Fruit fly (Drosophila melanogaster): ENCODE data around the gene fne.

Gene fne

dm6 chrX:12925426-12926256 lies 8.4 kb downstream of the fne start:
- peak; percentile 33 for TF ChIP-seq CG15710 (tag; optimal IDR thresholded peaks at IDR 0.05)
- no peak for TF ChIP-seq gl (tag; optimal IDR thresholded peaks at IDR 0.05)
- no peak for TF ChIP-seq CG10348 (GFP tag; IDR thresholded peaks at IDR 0.05)
- TF ChIP-seq CG32121 (GFP tag; IDR thresholded peaks at IDR 0.05) = peak; percentile 27; the same call in 1 of the 2 replicates
- TF ChIP-seq CG12605 (GFP tag; IDR thresholded peaks at IDR 0.05) = no peak
- no peak for TF ChIP-seq D1 (tag; optimal IDR thresholded peaks at IDR 0.05)
- TF ChIP-seq rn (GFP tag; IDR thresholded peaks at IDR 0.05) = no peak
- TF ChIP-seq CG8301 (tag; optimal IDR thresholded peaks at IDR 0.05) = no peak
- peak; percentile 25; the same call in 1 of the 3 replicates for TF ChIP-seq fd96Ca (GFP tag; IDR thresholded peaks at IDR 0.05)
- TF ChIP-seq Pif1B (GFP tag; optimal IDR thresholded peaks at IDR 0.05) = peak; percentile 12
- peak; percentile 33 for TF ChIP-seq Snoo (tag; optimal IDR thresholded peaks at IDR 0.05)
- 0 out of 2 replicates have a peak, but pooled peaks have one; percentile 34 for TF ChIP-seq Ets98B (GFP tag; IDR thresholded peaks at IDR 0.05)
- 0 out of 3 replicates have a peak, but pooled peaks have one; percentile 19 for TF ChIP-seq CG4496 (GFP tag; IDR thresholded peaks at IDR 0.05)
- peak; percentile 43 for TF ChIP-seq CG14655 (GFP tag; optimal IDR thresholded peaks at IDR 0.05)
- TF ChIP-seq CG34367 (tag; optimal IDR thresholded peaks at IDR 0.05) = no peak
- TF ChIP-seq CG9948 (tag; optimal IDR thresholded peaks at IDR 0.05) = peak; percentile 2
- TF ChIP-seq EcR (GFP tag; optimal IDR thresholded peaks at IDR 0.05) = peak; percentile 56
- TF ChIP-seq CG13204 (GFP tag; optimal IDR thresholded peaks at IDR 0.05) = no peak
- TF ChIP-seq CG17806 (tag; optimal IDR thresholded peaks at IDR 0.05) = peak; percentile 12
- peak; percentile 24 for TF ChIP-seq CG8159 (tag; optimal IDR thresholded peaks at IDR 0.05)
- peak; percentile 2 for TF ChIP-seq Pif1A (GFP tag; optimal IDR thresholded peaks at IDR 0.05)

dm6 chrX:12927612-12928011 lies 10.3 kb downstream of the fne start:
- TF ChIP-seq Pif1A (GFP tag; optimal IDR thresholded peaks at IDR 0.05) (no peak), CG8301 (tag; optimal IDR thresholded peaks at IDR 0.05) (no peak), CG4496 (GFP tag; IDR thresholded peaks at IDR 0.05) (no peak), EcR (GFP tag; optimal IDR thresholded peaks at IDR 0.05) (no peak), CG17806 (tag; optimal IDR thresholded peaks at IDR 0.05) (no peak), CG14655 (GFP tag; optimal IDR thresholded peaks at IDR 0.05) (no peak), D1 (tag; optimal IDR thresholded peaks at IDR 0.05) (no peak), CG10348 (GFP tag; IDR thresholded peaks at IDR 0.05) (no peak), Ets98B (GFP tag; IDR thresholded peaks at IDR 0.05) (no peak), CG15710 (tag; optimal IDR thresholded peaks at IDR 0.05) (no peak), Pif1B (GFP tag; optimal IDR thresholded peaks at IDR 0.05) (no peak), CG32121 (GFP tag; IDR thresholded peaks at IDR 0.05) (no peak), fd96Ca (GFP tag; IDR thresholded peaks at IDR 0.05) (no peak), CG8159 (tag; optimal IDR thresholded peaks at IDR 0.05) (no peak), gl (tag; optimal IDR thresholded peaks at IDR 0.05) (no peak), CG12605 (GFP tag; IDR thresholded peaks at IDR 0.05) (no peak), Snoo (tag; optimal IDR thresholded peaks at IDR 0.05) (no peak), CG34367 (tag; optimal IDR thresholded peaks at IDR 0.05) (no peak)

dm6 chrX:12929817-12930216 lies 12.5 kb downstream of the fne start:
- TF ChIP-seq rn (GFP tag; IDR thresholded peaks at IDR 0.05) = no peak
- TF ChIP-seq CG9948 (tag; optimal IDR thresholded peaks at IDR 0.05) = no peak
- no peak for TF ChIP-seq CG34367 (tag; optimal IDR thresholded peaks at IDR 0.05)
- no peak for TF ChIP-seq CG8301 (tag; optimal IDR thresholded peaks at IDR 0.05)
- no peak for TF ChIP-seq Ets98B (GFP tag; IDR thresholded peaks at IDR 0.05)
- TF ChIP-seq CG15710 (tag; optimal IDR thresholded peaks at IDR 0.05) = no peak
- no peak for TF ChIP-seq fd96Ca (GFP tag; IDR thresholded peaks at IDR 0.05)
- TF ChIP-seq Pif1A (GFP tag; optimal IDR thresholded peaks at IDR 0.05) = no peak
- TF ChIP-seq Snoo (tag; optimal IDR thresholded peaks at IDR 0.05) = no peak
- no peak for TF ChIP-seq CG10348 (GFP tag; IDR thresholded peaks at IDR 0.05)
- TF ChIP-seq EcR (GFP tag; optimal IDR thresholded peaks at IDR 0.05) = no peak
- TF ChIP-seq CG12605 (GFP tag; IDR thresholded peaks at IDR 0.05) = no peak
- TF ChIP-seq CG17806 (tag; optimal IDR thresholded peaks at IDR 0.05) = no peak
- no peak for TF ChIP-seq CG4496 (GFP tag; IDR thresholded peaks at IDR 0.05)
- no peak for TF ChIP-seq CG14655 (GFP tag; optimal IDR thresholded peaks at IDR 0.05)
- no peak for TF ChIP-seq CG8159 (tag; optimal IDR thresholded peaks at IDR 0.05)
- no peak for TF ChIP-seq D1 (tag; optimal IDR thresholded peaks at IDR 0.05)
- no peak for TF ChIP-seq Pif1B (GFP tag; optimal IDR thresholded peaks at IDR 0.05)
- TF ChIP-seq gl (tag; optimal IDR thresholded peaks at IDR 0.05) = no peak

DNA sequence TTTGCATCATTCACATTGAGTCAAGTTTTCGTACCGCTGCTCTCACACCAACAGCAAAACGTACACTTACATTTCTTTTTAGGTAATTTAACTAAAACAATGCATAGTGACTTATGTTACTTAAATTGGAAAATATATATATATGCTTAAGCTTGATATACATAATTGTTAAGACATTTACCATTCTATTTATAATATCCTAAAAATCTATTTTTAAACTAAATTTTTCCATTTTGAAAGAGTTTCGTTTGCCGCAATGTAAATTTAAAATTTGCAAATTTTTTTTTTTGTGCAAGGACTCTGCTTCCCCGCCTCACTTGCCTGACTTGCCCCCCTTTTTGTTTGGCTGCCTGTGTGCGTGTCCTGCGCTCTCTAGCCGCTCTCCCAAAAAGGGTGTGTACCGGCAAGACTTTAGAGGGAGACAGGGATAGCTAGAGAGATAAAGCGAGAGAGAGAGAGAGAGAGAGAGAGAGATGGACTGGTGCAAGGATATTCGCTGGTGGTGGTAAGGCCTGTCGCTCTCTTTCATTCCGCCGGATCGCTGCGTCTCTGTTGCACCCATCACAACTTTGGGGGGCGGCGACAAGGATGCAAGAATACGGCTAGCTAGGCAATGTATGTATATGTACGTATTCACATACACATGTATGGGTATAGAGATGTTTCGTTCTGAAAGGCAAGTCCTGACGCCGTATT lies 20.7 kb downstream of the fne start:
- TF ChIP-seq CG15710 (tag; optimal IDR thresholded peaks at IDR 0.05) (peak; percentile 27), CG8159 (tag; optimal IDR thresholded peaks at IDR 0.05) (peak; percentile 54), CG10348 (GFP tag; IDR thresholded peaks at IDR 0.05) (no peak), CG9948 (tag; optimal IDR thresholded peaks at IDR 0.05) (peak; percentile 28), CG17806 (tag; optimal IDR thresholded peaks at IDR 0.05) (peak; percentile 18)

dm6 chrX:12939021-12939420 lies 21.7 kb downstream of the fne start:
- no peak for TF ChIP-seq D1 (tag; optimal IDR thresholded peaks at IDR 0.05)
- TF ChIP-seq CG10348 (GFP tag; IDR thresholded peaks at IDR 0.05) = no peak
- TF ChIP-seq CG8159 (tag; optimal IDR thresholded peaks at IDR 0.05) = no peak
- TF ChIP-seq CG4496 (GFP tag; IDR thresholded peaks at IDR 0.05) = no peak
- TF ChIP-seq rn (GFP tag; IDR thresholded peaks at IDR 0.05) = no peak
- no peak for TF ChIP-seq Snoo (tag; optimal IDR thresholded peaks at IDR 0.05)
- no peak for TF ChIP-seq CG15710 (tag; optimal IDR thresholded peaks at IDR 0.05)
- no peak for TF ChIP-seq CG8301 (tag; optimal IDR thresholded peaks at IDR 0.05)
- no peak for TF ChIP-seq Pif1B (GFP tag; optimal IDR thresholded peaks at IDR 0.05)
- no peak for TF ChIP-seq Ets98B (GFP tag; IDR thresholded peaks at IDR 0.05)
- no peak for TF ChIP-seq gl (tag; optimal IDR thresholded peaks at IDR 0.05)
- no peak for TF ChIP-seq Pif1A (GFP tag; optimal IDR thresholded peaks at IDR 0.05)
- no peak for TF ChIP-seq CG17806 (tag; optimal IDR thresholded peaks at IDR 0.05)
- TF ChIP-seq CG12605 (GFP tag; IDR thresholded peaks at IDR 0.05) = no peak
- TF ChIP-seq CG9948 (tag; optimal IDR thresholded peaks at IDR 0.05) = no peak
- TF ChIP-seq EcR (GFP tag; optimal IDR thresholded peaks at IDR 0.05) = no peak
- TF ChIP-seq CG32121 (GFP tag; IDR thresholded peaks at IDR 0.05) = no peak

Measured in whole organism, pupa.